Worm (Caenorhabditis elegans): ENCODE measurements around the gene F35H8.4.

F35H8.4 gene

ce11 chrII:9604063-9604462, 44.2 kb upstream of the F35H8.4 start:
- TF ChIP-seq nhr-11 (tag; optimal IDR thresholded peaks at IDR 0.05): no peak
- TF ChIP-seq madf-2 (tag; optimal IDR thresholded peaks at IDR 0.05): no peak
- TF ChIP-seq ceh-31 (tag; optimal IDR thresholded peaks at IDR 0.05): no peak
- no peak for TF ChIP-seq K09A11.1 (tag; optimal IDR thresholded peaks at IDR 0.05; ENCODE audit: insufficient read depth)
- no peak for TF ChIP-seq ama-1 (optimal IDR thresholded peaks at IDR 0.05)
- TF ChIP-seq dve-1 (tag; optimal IDR thresholded peaks at IDR 0.05): no peak
- TF ChIP-seq ttx-3 (tag; optimal IDR thresholded peaks at IDR 0.05): no peak
- TF ChIP-seq dmd-4 (tag; optimal IDR thresholded peaks at IDR 0.05; ENCODE audit: borderline replicate concordance): no peak
- TF ChIP-seq sdc-2 (tag; optimal IDR thresholded peaks at IDR 0.05): no peak
- TF ChIP-seq npax-4 (tag; optimal IDR thresholded peaks at IDR 0.05): no peak
- no peak for TF ChIP-seq fax-1 (tag; optimal IDR thresholded peaks at IDR 0.05)
- TF ChIP-seq T23F11.4 (GFP tag; optimal IDR thresholded peaks at IDR 0.05): no peak
- no peak for TF ChIP-seq F13H6.1 (tag; optimal IDR thresholded peaks at IDR 0.05)
- TF ChIP-seq zip-5 (tag; optimal IDR thresholded peaks at IDR 0.05): no peak
- no peak for TF ChIP-seq hlh-6 (tag; optimal IDR thresholded peaks at IDR 0.05)
- TF ChIP-seq hlh-15 (tag; optimal IDR thresholded peaks at IDR 0.05): no peak
- TF ChIP-seq gmeb-2 (tag; optimal IDR thresholded peaks at IDR 0.05): no peak
- TF ChIP-seq ceh-45 (GFP tag; IDR thresholded peaks at IDR 0.05): no peak
- TF ChIP-seq ceh-30 (tag; optimal IDR thresholded peaks at IDR 0.05): no peak

ce11 chrII:9603419-9603818, 43.6 kb upstream of the F35H8.4 start:
- no peak for TF ChIP-seq ets-4 (tag; optimal IDR thresholded peaks at IDR 0.05)
- TF ChIP-seq nhr-232 (tag; optimal IDR thresholded peaks at IDR 0.05): no peak
- TF ChIP-seq Y22D7AL.16 (tag; optimal IDR thresholded peaks at IDR 0.05): no peak
- no peak for TF ChIP-seq hlh-6 (tag; optimal IDR thresholded peaks at IDR 0.05)
- peak; percentile 41 for TF ChIP-seq ceh-31 (tag; optimal IDR thresholded peaks at IDR 0.05)
- no peak for TF ChIP-seq odd-2 (tag; optimal IDR thresholded peaks at IDR 0.05)
- no peak for TF ChIP-seq unc-86 (tag; optimal IDR thresholded peaks at IDR 0.05)
- no peak for TF ChIP-seq T23F11.4 (GFP tag; optimal IDR thresholded peaks at IDR 0.05)
- no peak for TF ChIP-seq fax-1 (tag; optimal IDR thresholded peaks at IDR 0.05)
- no peak for TF ChIP-seq ceh-6 (GFP tag; optimal IDR thresholded peaks at IDR 0.05)
- no peak for TF ChIP-seq dmd-4 (tag; optimal IDR thresholded peaks at IDR 0.05; ENCODE audit: borderline replicate concordance)
- peak; percentile 55 for TF ChIP-seq tbx-2 (tag; optimal IDR thresholded peaks at IDR 0.05)
- no peak for TF ChIP-seq sox-4 (tag; optimal IDR thresholded peaks at IDR 0.05)
- peak; percentile 2 for TF ChIP-seq ceh-34 (tag; optimal IDR thresholded peaks at IDR 0.05)
- no peak for TF ChIP-seq gmeb-2 (tag; optimal IDR thresholded peaks at IDR 0.05)
- TF ChIP-seq ceh-24 (tag; optimal IDR thresholded peaks at IDR 0.05): no peak
- no peak for TF ChIP-seq ceh-45 (GFP tag; IDR thresholded peaks at IDR 0.05)
- TF ChIP-seq ahr-1 (tag; optimal IDR thresholded peaks at IDR 0.05): no peak
- TF ChIP-seq K02D7.2 (tag; optimal IDR thresholded peaks at IDR 0.05): no peak
- TF ChIP-seq sox-2 (GFP tag; IDR thresholded peaks at IDR 0.05): no peak
- TF ChIP-seq hlh-30 (tag; optimal IDR thresholded peaks at IDR 0.05; ENCODE audit: insufficient read depth): peak; percentile 96
- TF ChIP-seq che-1 (tag; optimal IDR thresholded peaks at IDR 0.05): no peak
- TF ChIP-seq C08G9.2 (tag; optimal IDR thresholded peaks at IDR 0.05): no peak
- peak; percentile 32 for TF ChIP-seq pax-1 (tag; optimal IDR thresholded peaks at IDR 0.05)
- peak; percentile 42 for TF ChIP-seq rnt-1 (tag; optimal IDR thresholded peaks at IDR 0.05)
- TF ChIP-seq unc-55 (GFP tag; optimal IDR thresholded peaks at IDR 0.05): peak; percentile 85
- TF ChIP-seq fkh-10 (GFP tag; optimal IDR thresholded peaks at IDR 0.05): no peak
- TF ChIP-seq ceh-30 (tag; optimal IDR thresholded peaks at IDR 0.05): no peak
- TF ChIP-seq lim-6 (tag; optimal IDR thresholded peaks at IDR 0.05): no peak
- TF ChIP-seq madf-2 (tag; optimal IDR thresholded peaks at IDR 0.05): no peak
- peak; percentile 62 for TF ChIP-seq F13H6.1 (tag; optimal IDR thresholded peaks at IDR 0.05)
- no peak for TF ChIP-seq hlh-15 (tag; optimal IDR thresholded peaks at IDR 0.05)
- no peak for TF ChIP-seq pat-9 (tag; optimal IDR thresholded peaks at IDR 0.05)
- TF ChIP-seq pha-4 (tag; optimal IDR thresholded peaks at IDR 0.05): no peak
- TF ChIP-seq dve-1 (tag; optimal IDR thresholded peaks at IDR 0.05): peak; percentile 52
- no peak for TF ChIP-seq pag-3 (tag; optimal IDR thresholded peaks at IDR 0.05; ENCODE audit: borderline replicate concordance)
- peak; percentile 10 for TF ChIP-seq ref-2 (tag; optimal IDR thresholded peaks at IDR 0.05)
- peak; percentile 59 for TF ChIP-seq elt-2 (tag; optimal IDR thresholded peaks at IDR 0.05)
- TF ChIP-seq mec-3 (tag; optimal IDR thresholded peaks at IDR 0.05; ENCODE audit: borderline replicate concordance): no peak
- TF ChIP-seq ama-1 (optimal IDR thresholded peaks at IDR 0.05): no peak
- TF ChIP-seq npax-4 (tag; optimal IDR thresholded peaks at IDR 0.05): no peak
- no peak for TF ChIP-seq hlh-8 (tag; optimal IDR thresholded peaks at IDR 0.05)
- no peak for TF ChIP-seq hlh-13 (GFP tag; optimal IDR thresholded peaks at IDR 0.05)
- no peak for TF ChIP-seq pha-2 (tag; optimal IDR thresholded peaks at IDR 0.05)
- TF ChIP-seq zip-5 (tag; optimal IDR thresholded peaks at IDR 0.05): no peak
- TF ChIP-seq ceh-19 (GFP tag; optimal IDR thresholded peaks at IDR 0.05): no peak
